Worm (Caenorhabditis elegans) whole organism, L1 larva: ENCODE results near the gene eif-2D.

Experiments
- efl-1 ChIP-seq, 4 experiments: fragments of 150-350 bp; optimal IDR thresholded peaks in 3 of 4; peaks in 1 of 4; 1 replicate in 1 of 4; 2 replicates in 3 of 4; lab custom pipeline; 2014; ENCODE audit warnings: missing biosample characterization in 2 of 4, missing genetic modification characterization in 2 of 4, missing genetic modification reagents in 2 of 4
- fkh-4 ChIP-seq: sonication (generic microtip); optimal IDR thresholded peaks from 2 replicates; lab custom pipeline; 2016; ENCODE audit warnings: missing compliant biosample characterization, missing genetic modification characterization, borderline replicate concordance
- sox-4 ChIP-seq: sonication (generic microtip); optimal IDR thresholded peaks from 2 replicates; lab custom pipeline; 2016; ENCODE audit warnings: missing genetic modification characterization, missing compliant biosample characterization
- sup-37 ChIP-seq: fragments of 200-800 bp; sonication (Bioruptor generic); optimal IDR thresholded peaks from 2 replicates; lab custom pipeline; 2018; ENCODE audit warnings: mild to moderate bottlenecking, missing genetic modification characterization, missing compliant biosample characterization
- unc-130 ChIP-seq: fragments of 150-350 bp; optimal IDR thresholded peaks from 2 replicates; lab custom pipeline; 2017; ENCODE audit warnings: missing biosample characterization, missing genetic modification characterization, inconsistent platforms

- no peak for TF ChIP-seq sox-4 (tag; lab: Kevin White, UChicago)
- TF ChIP-seq fkh-4 (tag; lab: Kevin White, UChicago), result no peak
- TF ChIP-seq unc-130, result no peak
- TF ChIP-seq sup-37 (GFP tag; lab: Kevin White, UChicago), result no peak
- TF ChIP-seq efl-1 (optimal IDR thresholded peaks at IDR 0.05; lab: Kevin White, UChicago), result no peak
- TF ChIP-seq efl-1 (GFP tag; optimal IDR thresholded peaks at IDR 0.05 in 1 of 2; lab: Kevin White, UChicago), result no peak
Measured at ce11 chrII:5712126-5712525, 20.6 kb downstream of the eif-2D start.
